Fruit fly (Drosophila melanogaster) whole organism, embryonic: ENCODE results near the gene Lcch3.

Experiments
- CG1024 ChIP-seq: fragments of 200-800 bp; sonication (Bioruptor generic); IDR thresholded peaks from 2 replicates; pipeline ENCODE4 v1.3.6; 2022; ENCODE audit warnings: missing biosample characterization, missing genetic modification characterization
- CG11456 ChIP-seq: fragments of 200-800 bp; sonication (Bioruptor generic); IDR thresholded peaks from 3 replicates; pipeline ENCODE4 v1.3.6; 2022; ENCODE audit warnings: missing biosample characterization, missing genetic modification characterization
- CG12104 ChIP-seq: fragments of 200-800 bp; sonication (Bioruptor generic); optimal IDR thresholded peaks from 3 replicates; lab custom pipeline; 2016; ENCODE audit warnings: missing biosample characterization, missing genetic modification characterization
- CG12219 ChIP-seq: fragments of 200-800 bp; sonication (Bioruptor generic); optimal IDR thresholded peaks from 3 replicates; lab custom pipeline; 2018; ENCODE audit warnings: missing biosample characterization, mild to moderate bottlenecking, missing genetic modification characterization
- CG1233 ChIP-seq: fragments of 200-800 bp; sonication (Bioruptor generic); optimal IDR thresholded peaks from 4 replicates; lab custom pipeline; 2018; ENCODE audit warnings: missing biosample characterization, mild to moderate bottlenecking, missing genetic modification characterization
- CG12769 ChIP-seq: fragments of 200-800 bp; sonication (Bioruptor generic); optimal IDR thresholded peaks from 2 replicates; lab custom pipeline; 2019; ENCODE audit warnings: missing biosample characterization, mild to moderate bottlenecking, missing genetic modification characterization, moderate library complexity
- CG14710 ChIP-seq: fragments of 200-800 bp; sonication (Bioruptor generic); optimal IDR thresholded peaks from 3 replicates; lab custom pipeline; 2019; ENCODE audit warnings: missing biosample characterization, mild to moderate bottlenecking, missing genetic modification characterization, moderate library complexity
- CG1603 ChIP-seq: fragments of 200-800 bp; sonication (Bioruptor generic); optimal IDR thresholded peaks from 2 replicates; lab custom pipeline; 2019; ENCODE audit warnings: missing biosample characterization, mild to moderate bottlenecking, missing genetic modification characterization, moderate library complexity
- CG1792 ChIP-seq: fragments of 200-800 bp; sonication (Bioruptor generic); optimal IDR thresholded peaks from 2 replicates; lab custom pipeline; 2016; ENCODE audit warnings: missing biosample characterization, missing genetic modification characterization
- CG3065 ChIP-seq: fragments of 200-800 bp; sonication (Bioruptor generic); optimal IDR thresholded peaks from 2 replicates; lab custom pipeline; 2016; ENCODE audit warnings: missing biosample characterization, missing genetic modification characterization
- CG42726 ChIP-seq: fragments of 200-800 bp; sonication (Bioruptor generic); IDR thresholded peaks from 2 replicates; pipeline ENCODE4 v1.3.6; 2022; ENCODE audit warnings: missing biosample characterization, missing genetic modification characterization; ENCODE audit not compliant: partially characterized antibody
- CG6813 ChIP-seq: fragments of 200-800 bp; sonication (Bioruptor generic); optimal IDR thresholded peaks from 2 replicates; lab custom pipeline; 2017; ENCODE audit warnings: missing biosample characterization, missing genetic modification characterization, mild to moderate bottlenecking, moderate library complexity, missing genetic modification reagents
- CG7745 ChIP-seq: fragments of 200-800 bp; sonication (Bioruptor generic); optimal IDR thresholded peaks from 2 replicates; lab custom pipeline; 2018; ENCODE audit warnings: missing biosample characterization, mild to moderate bottlenecking, missing genetic modification characterization, moderate library complexity
- CG8924 ChIP-seq: fragments of 200-800 bp; optimal IDR thresholded peaks from 3 replicates; lab custom pipeline; 2019; ENCODE audit warnings: missing biosample characterization, mild to moderate bottlenecking, missing genetic modification characterization, moderate library complexity
- CG9215 ChIP-seq: fragments of 200-800 bp; sonication (Bioruptor generic); IDR thresholded peaks from 2 replicates; pipeline ENCODE4 v1.3.6; 2022; ENCODE audit warnings: missing biosample characterization, missing genetic modification characterization
- CkIIα-i1 ChIP-seq: fragments of 200-800 bp; sonication (Bioruptor generic); IDR thresholded peaks from 2 replicates; pipeline ENCODE4 v1.3.6; 2022; ENCODE audit warnings: missing biosample characterization, missing genetic modification characterization
- D19B ChIP-seq: fragments of 200-800 bp; sonication (Bioruptor generic); optimal IDR thresholded peaks from 2 replicates; lab custom pipeline; 2017; ENCODE audit warnings: missing biosample characterization, mild to moderate bottlenecking, missing genetic modification characterization
- Dip2 ChIP-seq: fragments of 200-800 bp; sonication (Bioruptor generic); IDR thresholded peaks from 2 replicates; pipeline ENCODE4 v1.3.6; 2022; ENCODE audit warnings: missing biosample characterization, missing genetic modification characterization
- Doc3 ChIP-seq: fragments of 200-800 bp; sonication (Bioruptor generic); IDR thresholded peaks from 3 replicates; pipeline ENCODE4 v1.3.6; 2022; ENCODE audit warnings: missing biosample characterization, missing genetic modification characterization; ENCODE audit not compliant: partially characterized antibody
- E2f1 ChIP-seq: fragments of 200-800 bp; sonication (Bioruptor generic); IDR thresholded peaks from 2 replicates; pipeline ENCODE4 v1.3.6; 2022; ENCODE audit warnings: missing biosample characterization, missing genetic modification characterization
- HHEX ChIP-seq: fragments of 200-800 bp; sonication (Bioruptor generic); optimal IDR thresholded peaks from 3 replicates; lab custom pipeline; 2017; ENCODE audit warnings: missing biosample characterization, mild to moderate bottlenecking, missing genetic modification characterization, missing genetic modification reagents
- Hand ChIP-seq: fragments of 200-800 bp; sonication (Bioruptor generic); optimal IDR thresholded peaks from 2 replicates; lab custom pipeline; 2017; ENCODE audit warnings: mild to moderate bottlenecking, missing biosample characterization, missing genetic modification reagents, missing genetic modification characterization
- HmgD ChIP-seq: fragments of 200-800 bp; sonication (Bioruptor generic); optimal IDR thresholded peaks from 3 replicates; lab custom pipeline; 2016; ENCODE audit warnings: missing biosample characterization, missing genetic modification characterization
- MBD-R2 ChIP-seq: fragments of 200-800 bp; sonication (Bioruptor generic); IDR thresholded peaks from 2 replicates; pipeline ENCODE4 v1.3.6; 2022; ENCODE audit warnings: missing biosample characterization, missing genetic modification characterization
- Mes4 ChIP-seq: fragments of 200-800 bp; sonication (Bioruptor generic); optimal IDR thresholded peaks from 2 replicates; lab custom pipeline; 2016; ENCODE audit warnings: missing biosample characterization, missing genetic modification characterization
- Myb ChIP-seq: fragments of 200-800 bp; sonication (Bioruptor generic); optimal IDR thresholded peaks from 2 replicates; lab custom pipeline; 2016; ENCODE audit warnings: missing biosample characterization, missing genetic modification characterization
- Nf-YC ChIP-seq: fragments of 200-800 bp; optimal IDR thresholded peaks from 3 replicates; lab custom pipeline; 2019; ENCODE audit warnings: missing biosample characterization, mild to moderate bottlenecking, missing genetic modification characterization, moderate library complexity
- Poxn ChIP-seq: fragments of 200-800 bp; sonication (Bioruptor generic); IDR thresholded peaks from 2 replicates; pipeline ENCODE4 v1.3.6; 2022; ENCODE audit warnings: missing biosample characterization, missing genetic modification characterization
- ab ChIP-seq: fragments of 200-800 bp; sonication (Bioruptor generic); optimal IDR thresholded peaks from 2 replicates; lab custom pipeline; 2016; ENCODE audit warnings: missing biosample characterization, missing genetic modification characterization
- al ChIP-seq: fragments of 200-800 bp; sonication (Bioruptor generic); IDR thresholded peaks from 2 replicates; pipeline ENCODE4 v1.3.6; 2022; ENCODE audit warnings: missing biosample characterization, missing genetic modification characterization
- az2 ChIP-seq: fragments of 200-800 bp; sonication (Bioruptor generic); optimal IDR thresholded peaks from 3 replicates; lab custom pipeline; 2016; ENCODE audit warnings: missing biosample characterization, missing genetic modification characterization
- bcd ChIP-seq: fragments of 200-800 bp; sonication (Bioruptor generic); optimal IDR thresholded peaks from 2 replicates; lab custom pipeline; 2017; ENCODE audit warnings: missing biosample characterization, mild to moderate bottlenecking, missing genetic modification characterization
- caup ChIP-seq: fragments of 200-800 bp; sonication (Bioruptor generic); optimal IDR thresholded peaks from 3 replicates; lab custom pipeline; 2017; ENCODE audit warnings: missing biosample characterization, mild to moderate bottlenecking, missing genetic modification characterization, moderate library complexity; ENCODE audit not compliant: severe bottlenecking
- chm ChIP-seq: fragments of 200-800 bp; sonication (Bioruptor generic); IDR thresholded peaks from 2 replicates; pipeline ENCODE4 v1.3.6; 2022; ENCODE audit warnings: missing biosample characterization, missing genetic modification characterization
- ci ChIP-seq: fragments of 200-800 bp; sonication (Bioruptor generic); IDR thresholded peaks from 3 replicates; pipeline ENCODE4 v1.3.6; 2022; ENCODE audit warnings: missing biosample characterization, missing genetic modification characterization
- emc ChIP-seq: fragments of 200-800 bp; sonication (Bioruptor generic); optimal IDR thresholded peaks from 2 replicates; lab custom pipeline; 2016; ENCODE audit warnings: missing biosample characterization, missing genetic modification characterization
- ind ChIP-seq: fragments of 200-800 bp; sonication (Bioruptor generic); optimal IDR thresholded peaks from 3 replicates; lab custom pipeline; 2016; ENCODE audit warnings: missing biosample characterization, missing genetic modification characterization
- lab ChIP-seq: fragments of 200-800 bp; sonication (Bioruptor generic); optimal IDR thresholded peaks from 3 replicates; lab custom pipeline; 2017; ENCODE audit warnings: missing biosample characterization, missing genetic modification characterization, mild to moderate bottlenecking, moderate library complexity, missing genetic modification reagents
- mld ChIP-seq: fragments of 200-800 bp; sonication (Bioruptor generic); IDR thresholded peaks from 3 replicates; pipeline ENCODE4 v1.3.6; 2022; ENCODE audit warnings: missing biosample characterization, missing genetic modification characterization; ENCODE audit not compliant: partially characterized antibody
- onecut ChIP-seq: fragments of 200-800 bp; sonication (Bioruptor generic); IDR thresholded peaks from 2 replicates; pipeline ENCODE4 v1.3.6; 2022; ENCODE audit warnings: missing biosample characterization, missing genetic modification characterization
- otp ChIP-seq: fragments of 200-800 bp; sonication (Bioruptor generic); IDR thresholded peaks from 3 replicates; pipeline ENCODE4, ENCODE4 v1.3.6; 2022; ENCODE audit warnings: missing biosample characterization, missing genetic modification characterization
- pan ChIP-seq, 4 experiments: fragments of >200 bp in 3 of 4; fragments of 200-800 bp in 1 of 4; sonication (Bioruptor generic) in 1 of 4; optimal IDR thresholded peaks in 3 of 4; IDR thresholded peaks in 1 of 4; 2 replicates each; pipeline versions ENCODE4 v1.3.6 to Lab custom; 2017 to 2022; ENCODE audit warnings: missing biosample characterization in 2 of 4, missing genetic modification characterization in 2 of 4, mixed read lengths in 1 of 4
- psq ChIP-seq: fragments of 200-800 bp; sonication (Bioruptor generic); optimal IDR thresholded peaks from 2 replicates; lab custom pipeline; 2017; ENCODE audit warnings: missing biosample characterization, missing genetic modification characterization
- repo ChIP-seq: fragments of 200-800 bp; sonication (Bioruptor generic); optimal IDR thresholded peaks from 2 replicates; lab custom pipeline; 2016; ENCODE audit warnings: missing biosample characterization, missing genetic modification characterization
- salm ChIP-seq: fragments of 200-800 bp; sonication (Bioruptor generic); optimal IDR thresholded peaks from 2 replicates; lab custom pipeline; 2018; ENCODE audit warnings: missing biosample characterization, mild to moderate bottlenecking, missing genetic modification characterization
- sim ChIP-seq: fragments of 200-800 bp; sonication (Bioruptor generic); IDR thresholded peaks from 2 replicates; pipeline ENCODE4 v1.3.6; 2022; ENCODE audit warnings: missing biosample characterization, missing genetic modification characterization
- slbo ChIP-seq: fragments of 200-800 bp; sonication (Bioruptor generic); IDR thresholded peaks from 2 replicates; pipeline ENCODE4 v1.3.6; 2022; ENCODE audit warnings: missing biosample characterization, missing genetic modification characterization
- ssp ChIP-seq: fragments of 200-800 bp; sonication (Bioruptor generic); IDR thresholded peaks from 2 replicates; pipeline ENCODE4 v1.3.6; 2022; ENCODE audit warnings: missing biosample characterization, missing genetic modification characterization
- stwl ChIP-seq: fragments of 200-800 bp; sonication (Bioruptor generic); optimal IDR thresholded peaks from 3 replicates; lab custom pipeline; 2018; ENCODE audit warnings: missing biosample characterization, mild to moderate bottlenecking, missing genetic modification characterization, moderate library complexity
- twi ChIP-seq: fragments of 200-800 bp; optimal IDR thresholded peaks from 2 replicates; lab custom pipeline; 2019; ENCODE audit warnings: missing biosample characterization, mild to moderate bottlenecking, missing genetic modification characterization, moderate library complexity
- yki ChIP-seq: fragments of >200 bp; optimal IDR thresholded peaks from 3 replicates; lab custom pipeline; 2018

The Lcch3 gene

dm6 chrX:15933504-15934225 lies 8.8 kb downstream of the Lcch3 start, which contains the start of gene Ranbp16 (continued):
- TF ChIP-seq HmgD (GFP tag; lab: Kevin White, UChicago) (no peak), Poxn (GFP tag; lab: Robert Waterston, UW) (no peak), CG3065 (GFP tag; lab: Kevin White, UChicago) (no peak), ab (GFP tag; lab: Kevin White, UChicago) (no peak), pan (optimal IDR thresholded peaks at IDR 0.05; lab: Kevin White, UChicago) (no peak), pan (GFP tag; optimal IDR thresholded peaks at IDR 0.05 in 1 of 2, IDR thresholded peaks at IDR 0.05 in 1 of 2) (no peak), emc (GFP tag; lab: Kevin White, UChicago) (no peak), stwl (tag; lab: Kevin White, UChicago) (peak; percentile 13), CG8924 (tag; lab: Kevin White, UChicago) (no peak), yki (no peak), twi (no peak), Doc3 (no peak), caup (GFP tag; lab: Kevin White, UChicago) (no peak), ind (GFP tag; lab: Kevin White, UChicago) (no peak), chm (GFP tag; lab: Robert Waterston, UW) (no peak), E2f1 (no peak), CG1603 (tag; lab: Kevin White, UChicago) (peak; percentile 84), MBD-R2 (peak; percentile 62), sim (no peak), CG12219 (GFP tag; lab: Kevin White, UChicago) (no peak), CkIIα-i1 (GFP tag; lab: Robert Waterston, UW) (no peak), CG14710 (tag; lab: Kevin White, UChicago) (no peak), lab (GFP tag; lab: Kevin White, UChicago) (no peak), CG42726 (no peak), onecut (GFP tag; lab: Robert Waterston, UW) (no peak), psq (GFP tag; lab: Kevin White, UChicago) (no peak), HHEX (no peak), Mes4 (GFP tag; lab: Kevin White, UChicago) (no peak), CG7745 (tag; lab: Kevin White, UChicago) (no peak), ci (GFP tag; lab: Robert Waterston, UW) (no peak), CG11456 (GFP tag; lab: Robert Waterston, UW) (no peak), al (no peak), Nf-YC (tag; lab: Kevin White, UChicago) (no peak), CG1024 (GFP tag; lab: Robert Waterston, UW) (peak; percentile 62), salm (tag; lab: Kevin White, UChicago) (no peak), CG1233 (GFP tag; lab: Kevin White, UChicago) (no peak), Dip2 (GFP tag; lab: Robert Waterston, UW) (no peak), CG12769 (no peak), Hand (GFP tag; lab: Kevin White, UChicago) (no peak), CG1792 (GFP tag; lab: Kevin White, UChicago) (no peak), CG12104 (GFP tag; lab: Kevin White, UChicago) (no peak), Myb (GFP tag; lab: Kevin White, UChicago) (no peak), CG6813 (GFP tag; lab: Kevin White, UChicago) (no peak), D19B (peak; percentile 56), ssp (GFP tag; lab: Robert Waterston, UW) (peak; percentile 92), slbo (GFP tag; lab: Robert Waterston, UW) (no peak), repo (GFP tag; lab: Kevin White, UChicago) (no peak), otp (GFP tag; lab: Robert Waterston, UW) (no peak), az2 (no peak), bcd (no peak), mld (GFP tag; lab: Robert Waterston, UW) (no peak), CG9215 (GFP tag; lab: Robert Waterston, UW) (no peak)
